Worm (Caenorhabditis elegans): ENCODE results near the gene rtfo-1.

rtfo-1 gene

DNA sequence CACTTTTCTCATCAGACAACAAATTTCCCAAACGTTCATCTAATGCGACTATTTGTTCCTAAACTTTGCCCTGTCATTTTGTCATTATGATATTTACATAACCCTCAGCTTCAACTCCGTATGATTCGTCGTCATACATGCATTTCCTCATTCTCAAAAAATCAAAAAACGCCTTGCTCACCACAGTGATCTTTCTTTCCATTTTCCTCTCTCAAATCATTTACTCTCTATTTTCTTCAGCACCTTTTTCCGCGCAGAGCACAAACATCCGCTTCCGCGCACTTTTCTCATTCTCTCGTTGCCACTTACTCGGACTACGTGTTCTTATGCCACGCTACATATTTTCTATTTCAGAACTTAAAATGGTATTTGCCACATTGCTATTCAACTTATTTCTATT lies 5.5 kb downstream of the rtfo-1 start, which contains the start of gene F25B3.2:
F25B3.2 (plus strand) TSS at position 301 of the 400 bp plus-strand sequence.
- TF ChIP-seq hmg-4 (GFP tag; optimal IDR thresholded peaks at IDR 0.05) (no peak), ama-1 (optimal IDR thresholded peaks at IDR 0.05) (no peak), tbx-37 (GFP tag; conservative IDR thresholded peaks at IDR 0.05) (no peak), tbx-11 (GFP tag; IDR thresholded peaks at IDR 0.05) (no peak), scrt-1 (GFP tag; IDR thresholded peaks at IDR 0.05) (no peak), flt-1 (GFP tag; IDR thresholded peaks at IDR 0.05) (no peak), ets-7 (tag; optimal IDR thresholded peaks at IDR 0.05) (no peak), hnd-1 (tag; optimal IDR thresholded peaks at IDR 0.05) (no peak), hmbx-1 (tag; optimal IDR thresholded peaks at IDR 0.05) (no peak), B0310.2 (tag; optimal IDR thresholded peaks at IDR 0.05) (no peak), aly-1 (tag; optimal IDR thresholded peaks at IDR 0.05) (no peak), ceh-13 (GFP tag; optimal IDR thresholded peaks at IDR 0.05) (no peak), pes-1 (GFP tag; IDR thresholded peaks at IDR 0.05) (no peak)

DNA sequence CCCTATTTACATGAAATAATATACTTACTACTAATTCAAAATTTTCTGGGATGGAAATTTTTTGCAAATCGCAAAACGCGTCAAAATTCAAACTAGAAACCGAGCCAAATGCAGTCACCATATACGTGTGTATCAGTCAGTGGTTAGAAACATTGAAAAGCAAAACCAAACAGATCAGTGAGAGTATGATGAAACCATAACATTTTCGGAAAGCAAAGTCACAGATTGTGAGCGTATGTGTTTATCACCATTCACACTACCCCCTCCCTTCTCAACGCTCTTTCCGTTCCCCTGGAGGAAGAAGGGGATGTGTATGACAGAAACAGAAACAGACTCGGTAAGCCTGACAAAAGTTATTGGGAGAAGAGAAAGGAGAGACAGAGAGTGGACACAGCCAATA lies 10.8 kb downstream of the rtfo-1 start:
- TF ChIP-seq F13C5.2 (tag; optimal IDR thresholded peaks at IDR 0.05) = no peak
- no peak for TF ChIP-seq ceh-13 (GFP tag; optimal IDR thresholded peaks at IDR 0.05)
- no peak for TF ChIP-seq ceh-36 (tag; optimal IDR thresholded peaks at IDR 0.05)
- no peak for TF ChIP-seq B0310.2 (tag; optimal IDR thresholded peaks at IDR 0.05)
- TF ChIP-seq tbx-37 (GFP tag; conservative IDR thresholded peaks at IDR 0.05) = no peak
- no peak for TF ChIP-seq hmbx-1 (tag; optimal IDR thresholded peaks at IDR 0.05)

DNA sequence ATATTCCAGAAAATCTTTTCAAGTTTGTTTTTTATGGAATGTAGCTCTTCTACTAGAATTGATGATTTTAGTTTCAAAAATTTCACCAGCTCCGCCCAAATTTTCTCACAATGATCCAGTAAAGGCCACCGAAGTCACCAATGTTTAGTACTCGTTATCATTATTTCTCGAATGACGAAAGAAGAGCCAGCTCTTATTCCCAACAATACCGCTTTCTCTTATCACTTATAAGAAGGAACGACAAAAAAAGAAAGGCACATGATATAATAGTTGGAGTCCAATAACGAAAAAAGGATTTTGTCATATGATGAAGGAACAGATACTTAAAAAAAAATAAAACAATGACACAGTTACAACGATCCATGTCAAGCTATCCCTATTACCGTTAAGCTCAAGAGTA lies 11.4 kb downstream of the rtfo-1 start:
- TF ChIP-seq aly-1 (tag; optimal IDR thresholded peaks at IDR 0.05) = no peak
- TF ChIP-seq ceh-36 (tag; optimal IDR thresholded peaks at IDR 0.05) = no peak
- TF ChIP-seq hmbx-1 (tag; optimal IDR thresholded peaks at IDR 0.05) = no peak
- TF ChIP-seq B0310.2 (tag; optimal IDR thresholded peaks at IDR 0.05) = no peak
- no peak for TF ChIP-seq sea-1 (GFP tag; conservative IDR thresholded peaks at IDR 0.05)
- no peak for TF ChIP-seq tbx-37 (GFP tag; conservative IDR thresholded peaks at IDR 0.05)
- TF ChIP-seq tra-4 (tag; optimal IDR thresholded peaks at IDR 0.05) = no peak
- TF ChIP-seq ama-1 (optimal IDR thresholded peaks at IDR 0.05) = no peak
- TF ChIP-seq pes-1 (GFP tag; IDR thresholded peaks at IDR 0.05) = no peak
- no peak for TF ChIP-seq scrt-1 (GFP tag; IDR thresholded peaks at IDR 0.05)
- no peak for TF ChIP-seq tbx-11 (GFP tag; IDR thresholded peaks at IDR 0.05)
- TF ChIP-seq F13C5.2 (tag; optimal IDR thresholded peaks at IDR 0.05) = no peak
- no peak for TF ChIP-seq ceh-13 (GFP tag; optimal IDR thresholded peaks at IDR 0.05)

- no peak for TF ChIP-seq tra-4 (tag; optimal IDR thresholded peaks at IDR 0.05)
- TF ChIP-seq aly-1 (tag; optimal IDR thresholded peaks at IDR 0.05) = no peak
These were observed 12.2 kb downstream of the rtfo-1 start, which contains the start of gene F25B3.5 for ce11 chrV:9570197-9570596. Gene F25B3.5 (minus strand): TSS chrV:9570297.

DNA sequence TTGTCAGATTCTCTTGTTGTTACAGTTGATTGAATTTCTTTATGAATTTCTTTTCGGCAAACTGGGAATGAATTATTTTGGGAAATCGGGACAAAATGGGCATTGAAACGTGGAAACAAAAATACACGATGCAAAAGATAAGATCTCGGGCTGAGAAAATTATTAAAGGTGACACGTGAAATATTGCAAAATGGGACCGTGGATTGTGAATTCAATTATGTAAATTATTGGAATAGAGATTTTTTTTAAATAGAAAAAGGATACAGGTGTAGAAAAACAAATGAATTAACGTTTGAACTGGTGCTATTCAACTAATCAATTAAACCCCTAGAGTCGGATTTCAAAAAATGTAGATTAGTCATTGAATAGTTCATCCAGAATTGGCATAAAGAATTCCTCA lies 13.7 kb downstream of the rtfo-1 start, which contains the start of gene F25B3.4:
F25B3.4 (minus strand) TSS at position 101 of the 400 bp plus-strand sequence.
- TF ChIP-seq hmg-4 (GFP tag; optimal IDR thresholded peaks at IDR 0.05) = no peak

DNA sequence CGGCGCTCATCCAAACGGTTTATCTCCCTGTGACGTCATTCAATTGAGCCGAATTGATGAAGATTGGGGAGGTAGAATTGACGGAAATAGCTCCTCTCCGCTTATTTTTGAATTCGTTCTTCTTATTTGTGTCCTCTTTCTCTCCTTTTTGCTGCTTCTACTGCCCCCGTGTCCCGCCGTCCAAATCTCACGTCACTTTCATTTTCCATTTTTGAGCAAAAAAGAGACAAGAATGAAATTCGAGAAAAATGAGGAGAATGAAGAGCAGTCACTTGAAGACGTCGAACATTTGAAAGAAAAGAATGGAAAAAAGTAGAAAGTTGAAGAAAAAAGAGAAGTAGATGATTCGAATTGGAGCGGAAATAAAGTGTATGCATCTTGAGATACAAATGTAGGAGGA lies 18.9 kb downstream of the rtfo-1 start:
- TF ChIP-seq ama-1 (optimal IDR thresholded peaks at IDR 0.05) = no peak
- TF ChIP-seq hnd-1 (tag; optimal IDR thresholded peaks at IDR 0.05) = no peak
- no peak for TF ChIP-seq scrt-1 (GFP tag; IDR thresholded peaks at IDR 0.05)
- no peak for TF ChIP-seq tbx-37 (GFP tag; conservative IDR thresholded peaks at IDR 0.05)
- TF ChIP-seq hmg-4 (GFP tag; optimal IDR thresholded peaks at IDR 0.05) = no peak
- TF ChIP-seq ceh-13 (GFP tag; optimal IDR thresholded peaks at IDR 0.05) = no peak
- no peak for TF ChIP-seq hmbx-1 (tag; optimal IDR thresholded peaks at IDR 0.05)
- no peak for TF ChIP-seq tbx-11 (GFP tag; IDR thresholded peaks at IDR 0.05)
- no peak for TF ChIP-seq sea-1 (GFP tag; conservative IDR thresholded peaks at IDR 0.05)
- TF ChIP-seq aly-1 (tag; optimal IDR thresholded peaks at IDR 0.05) = no peak
- TF ChIP-seq tra-4 (tag; optimal IDR thresholded peaks at IDR 0.05) = no peak
- TF ChIP-seq flt-1 (GFP tag; IDR thresholded peaks at IDR 0.05) = no peak
- no peak for TF ChIP-seq pes-1 (GFP tag; IDR thresholded peaks at IDR 0.05)
- no peak for TF ChIP-seq B0310.2 (tag; optimal IDR thresholded peaks at IDR 0.05)
- TF ChIP-seq ceh-36 (tag; optimal IDR thresholded peaks at IDR 0.05) = no peak
- no peak for TF ChIP-seq ets-7 (tag; optimal IDR thresholded peaks at IDR 0.05)

DNA sequence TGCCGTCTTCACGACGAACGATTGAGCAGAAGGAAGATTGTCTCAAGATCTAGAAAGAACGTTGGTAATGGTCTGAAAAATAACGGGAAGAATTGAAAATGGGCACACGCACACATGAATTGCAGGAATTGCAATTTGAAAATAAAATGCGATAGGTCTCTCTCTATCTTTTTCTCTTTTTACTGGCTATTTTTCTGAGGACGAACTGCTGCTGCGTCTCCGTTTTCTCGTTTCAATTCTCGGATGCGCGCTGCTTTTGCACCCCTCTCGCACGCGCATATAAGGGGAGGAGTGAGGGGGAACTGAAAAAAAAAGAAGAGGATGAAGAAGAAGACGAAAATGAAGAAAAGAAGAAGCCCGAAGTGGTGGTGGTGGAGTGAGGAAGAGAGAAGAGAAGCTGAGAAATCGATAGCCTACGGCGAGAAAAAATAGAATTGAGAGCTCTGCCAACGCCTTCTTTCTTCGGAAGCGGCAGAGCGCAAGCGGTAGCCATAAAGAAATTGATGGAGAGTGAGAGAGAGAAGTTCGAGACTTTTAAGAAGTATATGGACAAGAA lies 20.7 kb downstream of the rtfo-1 start, which contains the start of gene rgef-1:
rgef-1 (minus strand) TSS at position 51 of the 556 bp plus-strand sequence.
- no peak for TF ChIP-seq tra-4 (tag; optimal IDR thresholded peaks at IDR 0.05)

DNA sequence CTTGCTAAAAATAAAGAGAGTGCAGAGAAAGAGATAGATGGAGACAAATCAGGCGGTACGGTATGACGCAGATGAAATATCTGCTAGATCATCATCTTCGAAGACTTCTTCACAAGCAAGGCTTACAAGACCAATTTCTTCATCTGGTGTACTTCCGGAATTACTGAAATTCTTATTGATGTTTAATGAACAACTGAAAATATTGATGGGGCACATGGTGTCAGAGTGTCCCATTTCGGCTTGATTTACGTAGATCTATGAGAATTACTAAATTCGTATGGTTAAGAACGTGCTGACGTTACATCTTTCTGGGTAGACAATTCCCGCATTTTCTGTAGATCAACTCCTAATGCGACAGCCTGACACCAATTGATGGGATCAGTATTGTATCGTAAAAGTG lies 25.8 kb downstream of the rtfo-1 start:
- TF ChIP-seq aly-1 (tag; optimal IDR thresholded peaks at IDR 0.05) (no peak), ceh-13 (GFP tag; optimal IDR thresholded peaks at IDR 0.05) (no peak), F13C5.2 (tag; optimal IDR thresholded peaks at IDR 0.05) (no peak)

ce11 chrV:9550313-9550712 lies 32.1 kb downstream of the rtfo-1 start, which contains the start of gene ehbp-1:
Gene ehbp-1 (plus strand): TSS chrV:9550644.
- TF ChIP-seq B0310.2 (tag; optimal IDR thresholded peaks at IDR 0.05) (no peak), tbx-37 (GFP tag; conservative IDR thresholded peaks at IDR 0.05) (no peak), hnd-1 (tag; optimal IDR thresholded peaks at IDR 0.05) (no peak), flt-1 (GFP tag; IDR thresholded peaks at IDR 0.05) (no peak), pes-1 (GFP tag; IDR thresholded peaks at IDR 0.05) (no peak), ceh-13 (GFP tag; optimal IDR thresholded peaks at IDR 0.05) (no peak), tbx-11 (GFP tag; IDR thresholded peaks at IDR 0.05) (no peak), tra-4 (tag; optimal IDR thresholded peaks at IDR 0.05) (no peak), ceh-36 (tag; optimal IDR thresholded peaks at IDR 0.05) (no peak), aly-1 (tag; optimal IDR thresholded peaks at IDR 0.05) (no peak), ama-1 (optimal IDR thresholded peaks at IDR 0.05) (no peak), F13C5.2 (tag; optimal IDR thresholded peaks at IDR 0.05) (no peak), hmbx-1 (tag; optimal IDR thresholded peaks at IDR 0.05) (no peak), hmg-4 (GFP tag; optimal IDR thresholded peaks at IDR 0.05) (no peak), ets-7 (tag; optimal IDR thresholded peaks at IDR 0.05) (no peak), scrt-1 (GFP tag; IDR thresholded peaks at IDR 0.05) (no peak), sea-1 (GFP tag; conservative IDR thresholded peaks at IDR 0.05) (no peak)
